Worm (Caenorhabditis elegans) whole organism, L4 larva: ENCODE measurements around the gene Y54F10AM.6.

Experiments used
- F10B5.3 ChIP-seq: sonication (generic microtip); optimal IDR thresholded peaks from 2 replicates; lab custom pipeline; 2016; ENCODE audit warnings: mild to moderate bottlenecking, missing genetic modification characterization, missing compliant biosample characterization
- F37D6.2 ChIP-seq: sonication (generic microtip); optimal IDR thresholded peaks from 2 replicates; lab custom pipeline; 2016; ENCODE audit warnings: mild to moderate bottlenecking, missing genetic modification characterization, missing compliant biosample characterization
- F49E8.2 ChIP-seq: sonication (generic microtip); optimal IDR thresholded peaks from 2 replicates; lab custom pipeline; 2016; ENCODE audit warnings: missing compliant biosample characterization, mild to moderate bottlenecking, missing genetic modification characterization, borderline replicate concordance
- R02D3.7 ChIP-seq: fragments of 150-350 bp; sonication (generic microtip); optimal IDR thresholded peaks from 3 replicates; lab custom pipeline; 2014; ENCODE audit warnings: missing biosample characterization, missing genetic modification characterization
- aha-1 ChIP-seq: fragments of 150-350 bp; peaks from one replicate; lab custom pipeline; 2014; ENCODE audit warnings: missing biosample characterization, missing genetic modification characterization
- aly-2 ChIP-seq: sonication (generic microtip); optimal IDR thresholded peaks from 2 replicates; lab custom pipeline; 2018; ENCODE audit warnings: missing biosample characterization, missing genetic modification characterization
- ces-1 ChIP-seq: fragments of 150-350 bp; sonication (generic microtip); optimal IDR thresholded peaks from 4 replicates; lab custom pipeline; 2014; ENCODE audit warnings: missing biosample characterization, missing genetic modification reagents, missing genetic modification characterization
- cey-2 ChIP-seq: sonication (generic microtip); optimal IDR thresholded peaks from 3 replicates; lab custom pipeline; 2017; ENCODE audit warnings: missing genetic modification characterization, mild to moderate bottlenecking, missing compliant biosample characterization, antibody characterized with exemption, borderline replicate concordance; ENCODE audit not compliant: insufficient read depth
- daf-19 ChIP-seq: fragments of 200-800 bp; sonication (Bioruptor generic); conservative IDR thresholded peaks from 2 replicates; pipeline ENCODE4 v1.3.6; 2022; ENCODE audit warnings: missing genetic modification characterization, missing compliant biosample characterization
- dmd-9 ChIP-seq: fragments of 200-800 bp; sonication (Bioruptor generic); IDR thresholded peaks from 2 replicates; pipeline ENCODE4 v1.3.6; 2022; ENCODE audit warnings: missing genetic modification reagents, missing genetic modification characterization, missing compliant biosample characterization
- dpl-1 ChIP-seq: fragments of 150-350 bp; optimal IDR thresholded peaks from 2 replicates; lab custom pipeline; 2014; ENCODE audit warnings: missing biosample characterization, missing genetic modification reagents, missing genetic modification characterization
- duxl-1 ChIP-seq: sonication (generic microtip); optimal IDR thresholded peaks from 2 replicates; lab custom pipeline; 2016; ENCODE audit warnings: mild to moderate bottlenecking, missing genetic modification characterization, moderate library complexity, missing compliant biosample characterization; ENCODE audit not compliant: poor library complexity
- dve-1 ChIP-seq: sonication (generic microtip); optimal IDR thresholded peaks from 2 replicates; lab custom pipeline; 2017; ENCODE audit warnings: antibody characterized with exemption, mild to moderate bottlenecking, missing genetic modification characterization, missing compliant biosample characterization; ENCODE audit not compliant: insufficient read depth
- egl-27 ChIP-seq: sonication (generic microtip); optimal IDR thresholded peaks from 3 replicates; lab custom pipeline; 2017; ENCODE audit warnings: missing biosample characterization, missing genetic modification reagents, missing genetic modification characterization
- fkh-10 ChIP-seq: fragments of 150-350 bp; optimal IDR thresholded peaks from 2 replicates; lab custom pipeline; 2014; ENCODE audit warnings: missing biosample characterization, missing genetic modification reagents, missing genetic modification characterization
- gei-8 ChIP-seq: fragments of 200-800 bp; sonication (Bioruptor generic); optimal IDR thresholded peaks from 2 replicates; lab custom pipeline; 2018; ENCODE audit warnings: mild to moderate bottlenecking, missing genetic modification characterization, missing compliant biosample characterization
- hlh-11 ChIP-seq: fragments of 200-800 bp; sonication (Bioruptor generic); optimal IDR thresholded peaks from 2 replicates; lab custom pipeline; 2018; ENCODE audit warnings: mild to moderate bottlenecking, missing genetic modification characterization, missing compliant biosample characterization
- lim-7 ChIP-seq: fragments of 200-800 bp; sonication (Bioruptor generic); IDR thresholded peaks from 2 replicates; pipeline ENCODE4 v1.3.6; 2022; ENCODE audit warnings: missing genetic modification characterization, missing compliant biosample characterization
- lin-38 ChIP-seq: fragments of 200-800 bp; sonication (Bioruptor generic); IDR thresholded peaks from 2 replicates; pipeline ENCODE4 v1.3.6; 2022; ENCODE audit warnings: missing genetic modification reagents, missing genetic modification characterization, missing compliant biosample characterization
- lsy-2 ChIP-seq, 2 experiments: fragments of 150-350 bp in 1 of 2; sonication (generic microtip) in 1 of 2; optimal IDR thresholded peaks; 2 replicates each; lab custom pipeline; 2014 to 2017; ENCODE audit warnings: missing biosample characterization in 2 of 2, missing genetic modification characterization in 2 of 2
- madf-5 ChIP-seq, 2 experiments: fragments of 200-800 bp; sonication (Bioruptor generic); IDR thresholded peaks; 2 replicates each; pipeline ENCODE4 v1.3.6; 2022; ENCODE audit warnings: missing compliant biosample characterization in 2 of 2, missing genetic modification characterization in 2 of 2
- madf-9 ChIP-seq: fragments of 200-800 bp; sonication (Bioruptor generic); conservative IDR thresholded peaks from 2 replicates; pipeline ENCODE4 v1.3.6; 2022; ENCODE audit warnings: missing genetic modification reagents, missing genetic modification characterization, missing compliant biosample characterization
- mdl-1 ChIP-seq, 2 experiments: fragments of 150-350 bp in 1 of 2; sonication (generic microtip) in 1 of 2; optimal IDR thresholded peaks; 2 replicates each; lab custom pipeline; 2014 to 2017; ENCODE audit warnings: missing biosample characterization in 2 of 2, missing genetic modification characterization in 2 of 2
- mdt-29 ChIP-seq: fragments of 200-800 bp; sonication (Bioruptor generic); IDR thresholded peaks from 2 replicates; pipeline ENCODE4 v1.3.6; 2022; ENCODE audit warnings: missing genetic modification reagents, missing genetic modification characterization, missing compliant biosample characterization
- mes-2 ChIP-seq: sonication (generic microtip); optimal IDR thresholded peaks from 2 replicates; lab custom pipeline; 2016; ENCODE audit warnings: missing genotype, mild to moderate bottlenecking, missing genetic modification characterization, missing compliant biosample characterization; ENCODE audit not compliant: poor library complexity, severe bottlenecking
- nhr-111 ChIP-seq: fragments of 200-800 bp; sonication (Bioruptor generic); optimal IDR thresholded peaks from 2 replicates; lab custom pipeline; 2018; ENCODE audit warnings: mild to moderate bottlenecking, missing genetic modification characterization, missing compliant biosample characterization
- pha-4 ChIP-seq, 2 experiments: fragments of 150-350 bp in 1 of 2; fragments of 200-800 bp in 1 of 2; sonication (Bioruptor generic) in 1 of 2; IDR thresholded peaks in 1 of 2; optimal IDR thresholded peaks in 1 of 2; 2 replicates each; pipeline versions ENCODE4 v1.3.6 to Lab custom; 2014 to 2022; ENCODE audit warnings: missing genetic modification characterization in 2 of 2, missing genetic modification reagents in 2 of 2, missing biosample characterization in 1 of 2, missing compliant biosample characterization in 1 of 2
- rbr-2 ChIP-seq: sonication (generic microtip); optimal IDR thresholded peaks from 2 replicates; lab custom pipeline; 2016; ENCODE audit warnings: missing genotype, missing genetic modification characterization, missing compliant biosample characterization
- saeg-2 ChIP-seq: fragments of 200-800 bp; sonication (Bioruptor generic); IDR thresholded peaks from 2 replicates; pipeline ENCODE4 v1.3.6; 2022; ENCODE audit warnings: missing genetic modification reagents, missing genetic modification characterization, missing compliant biosample characterization
- skn-1 ChIP-seq: fragments of 150-350 bp; optimal IDR thresholded peaks from 2 replicates; lab custom pipeline; 2014; ENCODE audit warnings: missing biosample characterization, missing genetic modification characterization
- snpc-4 ChIP-seq: fragments of 150-350 bp; optimal IDR thresholded peaks from 2 replicates; lab custom pipeline; 2014; ENCODE audit warnings: missing biosample characterization, missing genetic modification characterization
- spr-3 ChIP-seq: fragments of 200-800 bp; sonication (Bioruptor generic); optimal IDR thresholded peaks from 2 replicates; lab custom pipeline; 2018; ENCODE audit warnings: mild to moderate bottlenecking, missing genetic modification characterization, missing compliant biosample characterization
- tra-1 ChIP-seq: fragments of 200-800 bp; sonication (Bioruptor generic); IDR thresholded peaks from 2 replicates; pipeline ENCODE4 v1.3.6; 2022; ENCODE audit warnings: missing genetic modification reagents, missing genetic modification characterization, missing compliant biosample characterization
- unc-130 ChIP-seq: sonication (generic microtip); optimal IDR thresholded peaks from 2 replicates; lab custom pipeline; 2016; ENCODE audit warnings: missing genetic modification reagents, missing genetic modification characterization, missing compliant biosample characterization
- unc-39 ChIP-seq: sonication (generic microtip); optimal IDR thresholded peaks from 2 replicates; lab custom pipeline; 2017; ENCODE audit warnings: missing biosample characterization, missing genetic modification characterization
- unc-62 ChIP-seq, 3 experiments: fragments of 150-350 bp in 1 of 3; sonication (generic microtip); optimal IDR thresholded peaks in 2 of 3; peaks in 1 of 3; 1 replicate in 1 of 3; 2 replicates in 2 of 3; lab custom pipeline; 2014 to 2017; ENCODE audit warnings: missing biosample characterization in 3 of 3, missing genetic modification characterization in 3 of 3, missing genetic modification reagents in 3 of 3, missing genotype in 1 of 3
- zfp-2 ChIP-seq: sonication (generic microtip); optimal IDR thresholded peaks from 2 replicates; lab custom pipeline; 2016; ENCODE audit warnings: mild to moderate bottlenecking, missing genetic modification characterization, missing compliant biosample characterization
- zfp-3 ChIP-seq: fragments of 200-800 bp; sonication (Bioruptor generic); conservative IDR thresholded peaks from 2 replicates; pipeline ENCODE4 v1.3.6; 2022; ENCODE audit warnings: missing genetic modification reagents, missing genetic modification characterization, missing compliant biosample characterization
- ztf-7 ChIP-seq: fragments of 150-350 bp; optimal IDR thresholded peaks from 2 replicates; lab custom pipeline; 2014; ENCODE audit warnings: missing biosample characterization, missing genetic modification characterization

Gene Y54F10AM.6

ce11 chrIII:2549620-2550019 lies 41.0 kb downstream of the Y54F10AM.6 start, which contains the start of gene feh-1:
feh-1 (plus strand) TSS chrIII:2549920.
- TF ChIP-seq dve-1 (tag; lab: Kevin White, UChicago) (no peak), unc-39 (no peak), fkh-10 (no peak), daf-19 (GFP tag; lab: Robert Waterston, UW) (no peak), pha-4 (GFP tag; IDR thresholded peaks at IDR 0.05; lab: Robert Waterston, UW) (no peak), pha-4 (tag; optimal IDR thresholded peaks at IDR 0.05; lab: Kevin White, UChicago) (no peak), dmd-9 (no peak), gei-8 (no peak), cey-2 (tag; lab: Kevin White, UChicago) (no peak)

ce11 chrIII:2551981-2552380 lies 43.4 kb downstream of the Y54F10AM.6 start:
- TF ChIP-seq hlh-11 (tag; lab: Kevin White, UChicago) (no peak), zfp-2 (no peak), unc-62 (GFP tag; optimal IDR thresholded peaks at IDR 0.05 in 1 of 2; lab: Kevin White, UChicago) (peak in 1 of 2 experiments; percentile 76), unc-62 (tag; optimal IDR thresholded peaks at IDR 0.05; lab: Kevin White, UChicago) (no peak), madf-9 (GFP tag; lab: Robert Waterston, UW) (no peak), spr-3 (GFP tag; lab: Kevin White, UChicago) (no peak), lim-7 (GFP tag; lab: Robert Waterston, UW) (no peak)
- TF ChIP-seq, all 104 proteins: peak for 1

ce11 chrIII:2552382-2552781 lies 43.8 kb downstream of the Y54F10AM.6 start:
- TF ChIP-seq zfp-3, result no peak
- TF ChIP-seq skn-1 (tag; lab: Kevin White, UChicago), result no peak
- TF ChIP-seq F37D6.2, result no peak
- no peak for TF ChIP-seq ztf-7 (tag; lab: Kevin White, UChicago)
- peak; percentile 81 for TF ChIP-seq ces-1 (GFP tag; lab: Kevin White, UChicago)
- TF ChIP-seq lsy-2 (tag; optimal IDR thresholded peaks at IDR 0.05; lab: Kevin White, UChicago), result peak in 1 of 2 experiments; percentile 18
- no peak for TF ChIP-seq saeg-2 (GFP tag; lab: Robert Waterston, UW)
- TF ChIP-seq rbr-2, result peak; percentile 1

- TF ChIP-seq aly-2 (tag; lab: Kevin White, UChicago) (no peak), mdl-1 (tag; optimal IDR thresholded peaks at IDR 0.05; lab: Kevin White, UChicago) (no peak), dpl-1 (GFP tag; lab: Kevin White, UChicago) (no peak), F49E8.2 (tag; lab: Kevin White, UChicago) (no peak), madf-5 (GFP tag; IDR thresholded peaks at IDR 0.05; lab: Robert Waterston, UW) (no peak), saeg-2 (GFP tag; lab: Robert Waterston, UW) (no peak), R02D3.7 (no peak), duxl-1 (tag; lab: Kevin White, UChicago) (no peak), snpc-4 (tag; lab: Kevin White, UChicago) (no peak), nhr-111 (GFP tag; lab: Kevin White, UChicago) (no peak), tra-1 (no peak), lin-38 (GFP tag; lab: Robert Waterston, UW) (no peak), ces-1 (GFP tag; lab: Kevin White, UChicago) (no peak), aha-1 (tag; lab: Kevin White, UChicago) (no peak), unc-130 (GFP tag; lab: Kevin White, UChicago) (no peak), mdt-29 (no peak), egl-27 (tag; lab: Kevin White, UChicago) (no peak), mes-2 (tag; lab: Kevin White, UChicago) (no peak), F10B5.3 (no peak)
- TF ChIP-seq, all 104 proteins: peak for 0
Observed at ce11 chrIII:2553579-2553978, 45.0 kb downstream of the Y54F10AM.6 start.
